Fruit fly (Drosophila melanogaster) whole organism, embryonic: Measurements from ENCODE around the gene cue.

Experiments
- Abd-B ChIP-seq: fragments of 200-800 bp; sonication (Bioruptor generic); optimal IDR thresholded peaks from 2 replicates; lab custom pipeline; 2018; ENCODE audit warnings: missing biosample characterization, mild to moderate bottlenecking, missing genetic modification characterization, moderate library complexity
- Aef1 ChIP-seq: fragments of 200-800 bp; sonication (Bioruptor generic); IDR thresholded peaks from 3 replicates; pipeline ENCODE4 v1.3.6; 2022; ENCODE audit warnings: missing biosample characterization, missing genetic modification characterization
- CG10654 ChIP-seq: fragments of 200-800 bp; sonication (Bioruptor generic); optimal IDR thresholded peaks from 2 replicates; lab custom pipeline; 2016; ENCODE audit warnings: missing biosample characterization, missing genetic modification characterization
- CG13775 ChIP-seq: fragments of 200-800 bp; sonication (Bioruptor generic); optimal IDR thresholded peaks from 3 replicates; lab custom pipeline; 2017; ENCODE audit warnings: missing biosample characterization, mild to moderate bottlenecking, missing genetic modification characterization
- CG14441 ChIP-seq: fragments of 200-800 bp; sonication (Bioruptor generic); IDR thresholded peaks from 2 replicates; pipeline ENCODE4 v1.3.6; 2022; ENCODE audit warnings: missing biosample characterization, missing genetic modification characterization
- CG14710 ChIP-seq: fragments of 200-800 bp; sonication (Bioruptor generic); optimal IDR thresholded peaks from 3 replicates; lab custom pipeline; 2019; ENCODE audit warnings: missing biosample characterization, mild to moderate bottlenecking, missing genetic modification characterization, moderate library complexity
- CG15011 ChIP-seq: fragments of 200-800 bp; sonication (Bioruptor generic); optimal IDR thresholded peaks from 3 replicates; lab custom pipeline; 2018; ENCODE audit warnings: missing biosample characterization, mild to moderate bottlenecking, missing genetic modification characterization
- CG1603 ChIP-seq: fragments of 200-800 bp; sonication (Bioruptor generic); optimal IDR thresholded peaks from 2 replicates; lab custom pipeline; 2019; ENCODE audit warnings: missing biosample characterization, mild to moderate bottlenecking, missing genetic modification characterization, moderate library complexity
- CG16779 ChIP-seq: fragments of 200-800 bp; sonication (Bioruptor generic); IDR thresholded peaks from 2 replicates; pipeline ENCODE4 v1.3.6; 2022; ENCODE audit warnings: missing biosample characterization, missing genetic modification characterization
- CG17568 ChIP-seq: fragments of 200-800 bp; sonication (Bioruptor generic); optimal IDR thresholded peaks from 2 replicates; lab custom pipeline; 2018; ENCODE audit warnings: missing biosample characterization, mild to moderate bottlenecking, missing genetic modification characterization, moderate library complexity
- CG17802 ChIP-seq: fragments of 200-800 bp; sonication (Bioruptor generic); optimal IDR thresholded peaks from 2 replicates; lab custom pipeline; 2018; ENCODE audit warnings: missing biosample characterization, mild to moderate bottlenecking, missing genetic modification characterization, moderate library complexity
- CG17912 ChIP-seq: fragments of 200-800 bp; sonication (Bioruptor generic); optimal IDR thresholded peaks from 2 replicates; lab custom pipeline; 2018; ENCODE audit warnings: missing biosample characterization, mild to moderate bottlenecking, missing genetic modification characterization
- CG18011 ChIP-seq: fragments of 200-800 bp; sonication (Bioruptor generic); optimal IDR thresholded peaks from 2 replicates; lab custom pipeline; 2017; ENCODE audit warnings: missing biosample characterization, missing genetic modification characterization, mild to moderate bottlenecking, moderate library complexity, missing genotype
- CG18619 ChIP-seq: fragments of 200-800 bp; sonication (Bioruptor generic); optimal IDR thresholded peaks from 3 replicates; lab custom pipeline; 2017; ENCODE audit warnings: missing biosample characterization, mild to moderate bottlenecking, missing genetic modification characterization
- CG31224 ChIP-seq: fragments of 200-800 bp; sonication (Bioruptor generic); IDR thresholded peaks from 2 replicates; pipeline ENCODE4 v1.3.6; 2022; ENCODE audit warnings: missing biosample characterization, missing genetic modification characterization
- CG31441 ChIP-seq: fragments of 200-800 bp; sonication (Bioruptor generic); IDR thresholded peaks from 2 replicates; pipeline ENCODE4 v1.3.6; 2022; ENCODE audit warnings: missing biosample characterization, missing genetic modification characterization
- CG32532 ChIP-seq: fragments of 200-800 bp; sonication (Bioruptor generic); IDR thresholded peaks from 2 replicates; pipeline ENCODE4 v1.3.6; 2022; ENCODE audit warnings: missing biosample characterization, missing genetic modification characterization
- CG34224 ChIP-seq: fragments of 200-800 bp; sonication (Bioruptor generic); IDR thresholded peaks from 3 replicates; pipeline ENCODE4 v1.3.6; 2022; ENCODE audit warnings: missing biosample characterization, missing genetic modification characterization; ENCODE audit not compliant: partially characterized antibody
- CG4424 ChIP-seq: fragments of 200-800 bp; sonication (Bioruptor generic); optimal IDR thresholded peaks from 3 replicates; lab custom pipeline; 2016; ENCODE audit warnings: missing biosample characterization, missing genetic modification characterization
- CG6175 ChIP-seq: fragments of 200-800 bp; sonication (Bioruptor generic); IDR thresholded peaks from 3 replicates; pipeline ENCODE4 v1.3.6; 2022; ENCODE audit warnings: missing biosample characterization, missing genetic modification characterization
- CG6654 ChIP-seq: fragments of 200-800 bp; sonication (Bioruptor generic); optimal IDR thresholded peaks from 2 replicates; lab custom pipeline; 2017; ENCODE audit warnings: missing biosample characterization, mild to moderate bottlenecking, missing genetic modification characterization
- CG6765 ChIP-seq: fragments of 200-800 bp; sonication (Bioruptor generic); optimal IDR thresholded peaks from 3 replicates; lab custom pipeline; 2017; ENCODE audit warnings: missing biosample characterization, mild to moderate bottlenecking, missing genetic modification characterization
- CG8478 ChIP-seq: fragments of >200 bp; optimal IDR thresholded peaks from 2 replicates; lab custom pipeline; 2018
- CHES-1-like ChIP-seq: fragments of 200-800 bp; sonication (Bioruptor generic); optimal IDR thresholded peaks from 2 replicates; lab custom pipeline; 2016; ENCODE audit warnings: missing biosample characterization, missing genetic modification characterization
- Dll ChIP-seq: fragments of 200-800 bp; sonication (Bioruptor generic); IDR thresholded peaks from 4 replicates; pipeline ENCODE4 v1.3.6; 2022; ENCODE audit warnings: missing biosample characterization, missing genetic modification characterization; ENCODE audit not compliant: partially characterized antibody
- Fer3 ChIP-seq: fragments of 200-800 bp; sonication (Bioruptor generic); optimal IDR thresholded peaks from 2 replicates; lab custom pipeline; 2018; ENCODE audit warnings: missing biosample characterization, mild to moderate bottlenecking, missing genetic modification characterization, moderate library complexity
- NFAT ChIP-seq: fragments of 200-800 bp; sonication (Bioruptor generic); IDR thresholded peaks from 2 replicates; pipeline ENCODE4 v1.3.6; 2022; ENCODE audit warnings: missing biosample characterization, missing genetic modification characterization
- Nf-YA ChIP-seq: fragments of 200-800 bp; sonication (Bioruptor generic); IDR thresholded peaks from 2 replicates; pipeline ENCODE4 v1.3.6; 2022; ENCODE audit warnings: missing biosample characterization, missing genetic modification characterization
- Ravus ChIP-seq: fragments of 200-800 bp; sonication (Bioruptor generic); IDR thresholded peaks from 2 replicates; pipeline ENCODE4 v1.3.6; 2022; ENCODE audit warnings: missing biosample characterization, missing genetic modification characterization
- Side ChIP-seq: fragments of 200-800 bp; sonication (Bioruptor generic); optimal IDR thresholded peaks from 2 replicates; lab custom pipeline; 2016; ENCODE audit warnings: missing biosample characterization, missing genetic modification characterization
- YL-1 ChIP-seq: fragments of 200-800 bp; sonication (Bioruptor generic); optimal IDR thresholded peaks from 3 replicates; lab custom pipeline; 2017; ENCODE audit warnings: missing biosample characterization, mild to moderate bottlenecking, missing genetic modification characterization
- ab ChIP-seq: fragments of 200-800 bp; sonication (Bioruptor generic); optimal IDR thresholded peaks from 2 replicates; lab custom pipeline; 2016; ENCODE audit warnings: missing biosample characterization, missing genetic modification characterization
- bbx ChIP-seq: fragments of 200-800 bp; sonication (Bioruptor generic); IDR thresholded peaks from 2 replicates; pipeline ENCODE4 v1.3.6; 2022; ENCODE audit warnings: missing biosample characterization, missing genetic modification characterization; ENCODE audit not compliant: partially characterized antibody
- dimm ChIP-seq: fragments of 200-800 bp; sonication (Bioruptor generic); IDR thresholded peaks from 2 replicates; pipeline ENCODE4 v1.3.6; 2022; ENCODE audit warnings: missing biosample characterization, missing genetic modification characterization
- dmrt99B ChIP-seq: fragments of 200-800 bp; sonication (Bioruptor generic); optimal IDR thresholded peaks from 2 replicates; lab custom pipeline; 2018; ENCODE audit warnings: missing biosample characterization, mild to moderate bottlenecking, missing genetic modification characterization, moderate library complexity
- ems ChIP-seq: fragments of 200-800 bp; sonication (Bioruptor generic); optimal IDR thresholded peaks from 3 replicates; lab custom pipeline; 2016; ENCODE audit warnings: missing biosample characterization, missing genetic modification characterization
- gcm2 ChIP-seq: fragments of 200-800 bp; sonication (Bioruptor generic); optimal IDR thresholded peaks from 2 replicates; lab custom pipeline; 2016; ENCODE audit warnings: missing biosample characterization, missing genetic modification characterization
- grau ChIP-seq: fragments of 200-800 bp; optimal IDR thresholded peaks from 3 replicates; lab custom pipeline; 2019; ENCODE audit warnings: missing biosample characterization, mild to moderate bottlenecking, missing genetic modification characterization, moderate library complexity
- gro ChIP-seq: fragments of 200-800 bp; sonication (Bioruptor generic); optimal IDR thresholded peaks from 2 replicates; lab custom pipeline; 2016; ENCODE audit warnings: missing biosample characterization, missing genetic modification characterization
- hbn ChIP-seq: fragments of 200-800 bp; sonication (Bioruptor generic); IDR thresholded peaks from 2 replicates; pipeline ENCODE4 v1.3.6; 2022; ENCODE audit warnings: missing biosample characterization, missing genetic modification characterization; ENCODE audit not compliant: partially characterized antibody
- mam ChIP-seq: fragments of 200-800 bp; sonication (Bioruptor generic); optimal IDR thresholded peaks from 3 replicates; lab custom pipeline; 2016; ENCODE audit warnings: missing biosample characterization, missing genetic modification characterization
- mirr ChIP-seq: fragments of 200-800 bp; sonication (Bioruptor generic); optimal IDR thresholded peaks from 3 replicates; lab custom pipeline; 2018; ENCODE audit warnings: missing biosample characterization, mild to moderate bottlenecking, missing genetic modification characterization
- nom ChIP-seq: fragments of 200-800 bp; sonication (Bioruptor generic); optimal IDR thresholded peaks from 2 replicates; lab custom pipeline; 2017; ENCODE audit warnings: missing biosample characterization, missing genetic modification characterization, mild to moderate bottlenecking, moderate library complexity, missing genetic modification reagents
- pb ChIP-seq: fragments of 200-800 bp; sonication (Bioruptor generic); optimal IDR thresholded peaks from 3 replicates; lab custom pipeline; 2016; ENCODE audit warnings: missing biosample characterization, missing genetic modification characterization
- pita ChIP-seq: fragments of 200-800 bp; sonication (Bioruptor generic); optimal IDR thresholded peaks from 2 replicates; lab custom pipeline; 2017; ENCODE audit warnings: missing biosample characterization, mild to moderate bottlenecking, missing genetic modification characterization
- pnt ChIP-seq: fragments of 200-800 bp; sonication (Bioruptor generic); optimal IDR thresholded peaks from 3 replicates; lab custom pipeline; 2016; ENCODE audit warnings: missing biosample characterization, missing genetic modification characterization
- prd ChIP-seq, 3 experiments: fragments of >200 bp in 2 of 3; fragments of 200-800 bp in 1 of 3; sonication (Bioruptor generic) in 1 of 3; optimal IDR thresholded peaks in 2 of 3; IDR thresholded peaks in 1 of 3; 2 replicates in 2 of 3; 3 replicates in 1 of 3; pipeline versions ENCODE4 v1.3.6 to Lab custom; 2017 to 2022; ENCODE audit warnings: missing biosample characterization in 1 of 3, missing genetic modification characterization in 1 of 3
- pzg ChIP-seq: fragments of 200-800 bp; sonication (Bioruptor generic); optimal IDR thresholded peaks from 3 replicates; lab custom pipeline; 2018; ENCODE audit warnings: missing biosample characterization, mild to moderate bottlenecking, missing genetic modification characterization, moderate library complexity
- tap ChIP-seq: fragments of 200-800 bp; optimal IDR thresholded peaks from 3 replicates; lab custom pipeline; 2019; ENCODE audit warnings: missing biosample characterization, mild to moderate bottlenecking, missing genetic modification characterization, moderate library complexity
- usp ChIP-seq: fragments of >200 bp; optimal IDR thresholded peaks from 2 replicates; lab custom pipeline; 2017; ENCODE audit warnings: missing biosample characterization, missing genetic modification characterization

cue gene

DNA sequence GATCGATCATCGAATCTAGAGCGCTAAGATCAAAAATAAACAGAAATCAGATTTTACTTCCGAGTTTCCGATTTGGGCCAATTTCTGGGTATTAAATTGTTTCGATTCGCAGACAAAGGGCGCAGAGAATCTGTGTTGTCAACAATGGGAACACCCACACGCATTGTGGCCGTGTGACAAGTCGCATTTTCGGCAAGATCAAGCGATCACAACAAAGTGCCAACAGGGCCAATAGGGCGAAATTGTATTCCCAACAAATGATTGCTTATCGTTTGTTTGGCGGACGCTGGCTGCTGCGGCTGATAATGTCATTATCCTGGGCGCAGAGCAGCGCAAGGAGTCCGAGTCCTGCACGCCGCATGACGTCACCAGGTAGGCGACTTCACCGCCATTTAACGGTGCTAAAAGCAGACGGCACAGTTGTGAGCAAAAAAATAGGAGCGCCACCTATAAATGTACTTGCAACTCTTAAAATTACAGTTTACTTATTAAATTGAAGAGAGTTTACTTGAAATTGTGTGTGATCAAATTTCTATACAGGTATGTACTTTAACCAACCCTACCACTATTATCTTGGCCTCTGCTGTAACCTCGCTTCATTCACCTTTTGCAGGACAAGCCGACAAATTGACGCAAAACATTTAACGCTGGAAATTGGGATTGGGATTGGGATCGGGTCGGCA lies 37.9 kb downstream of the cue start (continued):
- TF ChIP-seq Abd-B (GFP tag; lab: Kevin White, UChicago), result peak; percentile 55
- TF ChIP-seq dmrt99B (tag; lab: Kevin White, UChicago), result peak; percentile 34
- TF ChIP-seq NFAT (GFP tag; lab: Robert Waterston, UW), result no peak
- TF ChIP-seq prd (optimal IDR thresholded peaks at IDR 0.05; lab: Kevin White, UChicago), result no peak
- peak; percentile 98 for TF ChIP-seq prd (GFP tag; IDR thresholded peaks at IDR 0.05; lab: Robert Waterston, UW)
- TF ChIP-seq bbx, result no peak
- TF ChIP-seq pita, result no peak
- TF ChIP-seq nom (GFP tag; lab: Kevin White, UChicago), result no peak
- no peak for TF ChIP-seq dimm
- no peak for TF ChIP-seq Fer3 (tag; lab: Kevin White, UChicago)
- TF ChIP-seq pb (GFP tag; lab: Kevin White, UChicago), result peak; percentile 56
- TF ChIP-seq CG6654 (GFP tag; lab: Kevin White, UChicago), result no peak
- peak; percentile 68 for TF ChIP-seq Side (GFP tag; lab: Kevin White, UChicago)
- TF ChIP-seq CG6175 (GFP tag; lab: Robert Waterston, UW), result no peak
- no peak for TF ChIP-seq CG16779 (GFP tag; lab: Robert Waterston, UW)
- TF ChIP-seq gro, result no peak
- TF ChIP-seq CG31224 (GFP tag; lab: Robert Waterston, UW), result no peak
- TF ChIP-seq YL-1 (GFP tag; lab: Kevin White, UChicago), result no peak
- TF ChIP-seq pzg (GFP tag; lab: Kevin White, UChicago), result no peak
- TF ChIP-seq pnt (GFP tag; lab: Kevin White, UChicago), result peak; percentile 56
- peak; percentile 66 for TF ChIP-seq CG4424 (GFP tag; lab: Kevin White, UChicago)
- peak; percentile 61 for TF ChIP-seq grau (tag; lab: Kevin White, UChicago)
- TF ChIP-seq CG8478 (lab: Kevin White, UChicago), result no peak
- no peak for TF ChIP-seq CG6765 (GFP tag; lab: Kevin White, UChicago)
- peak; percentile 17; the same call in 1 of the 3 replicates for TF ChIP-seq Aef1 (GFP tag; lab: Robert Waterston, UW)
- TF ChIP-seq CG17802 (tag; lab: Kevin White, UChicago), result peak; percentile 9
- TF ChIP-seq CG31441 (GFP tag; lab: Robert Waterston, UW), result peak; percentile 67
- TF ChIP-seq CG1603 (tag; lab: Kevin White, UChicago), result peak; percentile 85
- no peak for TF ChIP-seq mirr (GFP tag; lab: Kevin White, UChicago)
- no peak for TF ChIP-seq CG34224 (GFP tag; lab: Robert Waterston, UW)
- TF ChIP-seq gcm2 (GFP tag; lab: Kevin White, UChicago), result no peak
- TF ChIP-seq CG14710 (tag; lab: Kevin White, UChicago), result peak; percentile 64
- peak; percentile 73 for TF ChIP-seq CG14441
- TF ChIP-seq Ravus (GFP tag; lab: Robert Waterston, UW), result no peak
- TF ChIP-seq Dll, result no peak
- peak; percentile 23 for TF ChIP-seq CG17568 (GFP tag; lab: Kevin White, UChicago)
- no peak for TF ChIP-seq usp (GFP tag; lab: Kevin White, UChicago)
- TF ChIP-seq CG10654 (GFP tag; lab: Kevin White, UChicago), result no peak
- peak; percentile 79 for TF ChIP-seq CG13775
- peak; percentile 1 for TF ChIP-seq mam (GFP tag; lab: Kevin White, UChicago)
- peak; percentile 21 for TF ChIP-seq CHES-1-like
- no peak for TF ChIP-seq CG17912
- TF ChIP-seq ems (GFP tag; lab: Kevin White, UChicago), result no peak
- TF ChIP-seq CG18011 (GFP tag; lab: Kevin White, UChicago), result no peak
- no peak for TF ChIP-seq hbn (GFP tag; lab: Robert Waterston, UW)
- no peak for TF ChIP-seq tap (tag; lab: Kevin White, UChicago)
- TF ChIP-seq Nf-YA, result no peak
- TF ChIP-seq ab (GFP tag; lab: Kevin White, UChicago), result peak; percentile 14
- TF ChIP-seq CG32532, result peak; percentile 39; the same call in 1 of the 2 replicates
- no peak for TF ChIP-seq CG15011 (GFP tag; lab: Kevin White, UChicago)
- TF ChIP-seq CG18619 (GFP tag; lab: Kevin White, UChicago), result no peak
